Worm (Caenorhabditis elegans) whole organism, young adult: ENCODE measurements around the gene oxi-1.

Source experiments
- F33H1.4 ChIP-seq: fragments of 200-800 bp; sonication (Bioruptor generic); IDR thresholded peaks from 2 replicates; pipeline ENCODE4 v1.3.6; 2022; ENCODE audit warnings: missing genetic modification reagents, missing genetic modification characterization, missing compliant biosample characterization
- F52B5.7 ChIP-seq: sonication (generic microtip); optimal IDR thresholded peaks from 2 replicates; lab custom pipeline; 2016; ENCODE audit warnings: mild to moderate bottlenecking, missing genetic modification characterization, missing compliant biosample characterization
- F55B11.4 ChIP-seq: sonication (generic microtip); optimal IDR thresholded peaks from 2 replicates; lab custom pipeline; 2016; ENCODE audit warnings: missing compliant biosample characterization, missing genetic modification characterization, borderline replicate concordance; ENCODE audit not compliant: insufficient read depth
- Y79H2A.3 ChIP-seq: fragments of 200-800 bp; sonication (Bioruptor generic); conservative IDR thresholded peaks from 2 replicates; pipeline ENCODE4 v1.3.6; 2022; ENCODE audit warnings: missing genetic modification reagents, missing genetic modification characterization, missing compliant biosample characterization
- Y95B8A.8 ChIP-seq: fragments of 200-800 bp; sonication (Bioruptor generic); IDR thresholded peaks from 2 replicates; pipeline ENCODE4 v1.3.6; 2022; ENCODE audit warnings: missing genetic modification reagents, missing genetic modification characterization, missing compliant biosample characterization
- athp-1 ChIP-seq: sonication (generic microtip); optimal IDR thresholded peaks from 2 replicates; lab custom pipeline; 2017; ENCODE audit warnings: mild to moderate bottlenecking, missing genetic modification characterization, missing compliant biosample characterization
- attf-3 ChIP-seq: fragments of 200-800 bp; sonication (Bioruptor generic); conservative IDR thresholded peaks from 2 replicates; pipeline ENCODE4 v1.3.6; 2022; ENCODE audit warnings: missing genetic modification reagents, missing genetic modification characterization, missing compliant biosample characterization
- ceh-100 ChIP-seq: fragments of 200-800 bp; sonication (Bioruptor generic); IDR thresholded peaks from 2 replicates; pipeline ENCODE4 v1.3.6; 2022; ENCODE audit warnings: missing genetic modification reagents, missing genetic modification characterization, missing compliant biosample characterization
- dpff-1 ChIP-seq: sonication (generic microtip); optimal IDR thresholded peaks from 2 replicates; lab custom pipeline; 2017; ENCODE audit warnings: mild to moderate bottlenecking, missing genetic modification characterization, missing compliant biosample characterization
- egl-44 ChIP-seq: fragments of 200-800 bp; sonication (Bioruptor generic); IDR thresholded peaks from 2 replicates; pipeline ENCODE4 v1.3.6; 2022; ENCODE audit warnings: missing genetic modification reagents, missing genetic modification characterization, missing compliant biosample characterization
- egrh-3 ChIP-seq: fragments of 200-800 bp; sonication (Bioruptor generic); IDR thresholded peaks from 2 replicates; pipeline ENCODE4 v1.3.6; 2022; ENCODE audit warnings: missing genetic modification reagents, missing genetic modification characterization, missing compliant biosample characterization
- ets-4 ChIP-seq: fragments of 200-800 bp; sonication (Bioruptor generic); optimal IDR thresholded peaks from 2 replicates; lab custom pipeline; 2018; ENCODE audit warnings: mild to moderate bottlenecking, missing genetic modification characterization, missing compliant biosample characterization
- gei-17 ChIP-seq: fragments of 200-800 bp; sonication (Bioruptor generic); optimal IDR thresholded peaks from 2 replicates; lab custom pipeline; 2018; ENCODE audit warnings: mild to moderate bottlenecking, missing genetic modification characterization, missing compliant biosample characterization
- hmg-1.2 ChIP-seq: fragments of 200-800 bp; sonication (Bioruptor generic); IDR thresholded peaks from 2 replicates; pipeline ENCODE4 v1.3.6; 2022; ENCODE audit warnings: missing genetic modification reagents, missing genetic modification characterization, missing compliant biosample characterization
- let-607 ChIP-seq, 2 experiments: fragments of 200-800 bp in 1 of 2; sonication (Bioruptor generic) in 1 of 2; sonication (generic microtip) in 1 of 2; optimal IDR thresholded peaks; 2 replicates each; lab custom pipeline; 2016 to 2018; ENCODE audit warnings: mild to moderate bottlenecking in 2 of 2, missing compliant biosample characterization in 2 of 2, missing genetic modification characterization in 2 of 2, moderate library complexity in 2 of 2, missing genotype in 1 of 2
- lin-35 ChIP-seq, 3 experiments: fragments of 150-350 bp in 2 of 3; sonication (generic microtip) in 1 of 3; optimal IDR thresholded peaks; 2 replicates each; lab custom pipeline; 2014 to 2018; ENCODE audit warnings: missing biosample characterization in 3 of 3, missing genetic modification characterization in 3 of 3, missing genetic modification reagents in 3 of 3
- lin-40 ChIP-seq: sonication (generic microtip); optimal IDR thresholded peaks from 2 replicates; lab custom pipeline; 2016; ENCODE audit warnings: missing genetic modification characterization, mild to moderate bottlenecking, missing compliant biosample characterization, missing genotype, missing genetic modification reagents
- lin-54 ChIP-seq: fragments of 200-800 bp; sonication (Bioruptor generic); optimal IDR thresholded peaks from 2 replicates; lab custom pipeline; 2018; ENCODE audit warnings: mild to moderate bottlenecking, missing genetic modification characterization, missing compliant biosample characterization
- lir-1 ChIP-seq: fragments of 200-800 bp; sonication (Bioruptor generic); conservative IDR thresholded peaks from 2 replicates; pipeline ENCODE4 v1.3.6; 2022; ENCODE audit warnings: missing genetic modification reagents, missing genetic modification characterization, missing compliant biosample characterization
- lsl-1 ChIP-seq: fragments of 200-800 bp; sonication (Bioruptor generic); optimal IDR thresholded peaks from 2 replicates; lab custom pipeline; 2018; ENCODE audit warnings: mild to moderate bottlenecking, missing genetic modification characterization, moderate library complexity, missing compliant biosample characterization
- madf-10 ChIP-seq: sonication (generic microtip); optimal IDR thresholded peaks from 2 replicates; lab custom pipeline; 2016; ENCODE audit warnings: mild to moderate bottlenecking, missing genetic modification characterization, missing compliant biosample characterization
- madf-3 ChIP-seq: fragments of 200-800 bp; sonication (Bioruptor generic); IDR thresholded peaks from 2 replicates; pipeline ENCODE4 v1.3.6; 2022; ENCODE audit warnings: missing genetic modification reagents, missing genetic modification characterization, missing compliant biosample characterization
- madf-6 ChIP-seq: fragments of 200-800 bp; sonication (Bioruptor generic); IDR thresholded peaks from 2 replicates; pipeline ENCODE4 v1.3.6; 2022; ENCODE audit warnings: missing genetic modification reagents, missing genetic modification characterization, missing compliant biosample characterization
- mcd-1 ChIP-seq: fragments of 200-800 bp; sonication (Bioruptor generic); IDR thresholded peaks from 2 replicates; pipeline ENCODE4 v1.3.6; 2022; ENCODE audit warnings: missing genetic modification reagents, missing genetic modification characterization, missing compliant biosample characterization
- mel-28 ChIP-seq: sonication (generic microtip); optimal IDR thresholded peaks from 2 replicates; lab custom pipeline; 2016; ENCODE audit warnings: borderline replicate concordance, mild to moderate bottlenecking, missing genetic modification characterization, missing compliant biosample characterization
- mes-4 ChIP-seq: sonication (generic microtip); optimal IDR thresholded peaks from 2 replicates; lab custom pipeline; 2016; ENCODE audit warnings: missing genotype, missing genetic modification characterization, missing compliant biosample characterization
- mxl-1 ChIP-seq: sonication (generic microtip); optimal IDR thresholded peaks from 2 replicates; lab custom pipeline; 2016; ENCODE audit warnings: missing genetic modification characterization, missing compliant biosample characterization
- nfya-1 ChIP-seq: sonication (generic microtip); optimal IDR thresholded peaks from 2 replicates; lab custom pipeline; 2017; ENCODE audit warnings: antibody characterized with exemption, missing compliant biosample characterization, missing genetic modification characterization, borderline replicate concordance; ENCODE audit not compliant: insufficient read depth
- nfyb-1 ChIP-seq: fragments of 200-800 bp; sonication (Bioruptor generic); IDR thresholded peaks from 2 replicates; pipeline ENCODE4 v1.3.6; 2022; ENCODE audit warnings: missing genetic modification reagents, missing genetic modification characterization, missing compliant biosample characterization
- nhr-179 ChIP-seq: sonication (generic microtip); optimal IDR thresholded peaks from 2 replicates; lab custom pipeline; 2016; ENCODE audit warnings: mild to moderate bottlenecking, missing genetic modification characterization, missing compliant biosample characterization
- repo-1 ChIP-seq: sonication (generic microtip); optimal IDR thresholded peaks from 2 replicates; lab custom pipeline; 2017; ENCODE audit warnings: mild to moderate bottlenecking, missing genetic modification characterization, missing compliant biosample characterization
- snpc-3.4 ChIP-seq: sonication (generic microtip); optimal IDR thresholded peaks from 2 replicates; lab custom pipeline; 2017; ENCODE audit warnings: missing genetic modification characterization, mild to moderate bottlenecking, missing compliant biosample characterization, antibody characterized with exemption, moderate library complexity, missing genotype, missing genetic modification reagents
- snpc-4 ChIP-seq, 5 experiments: fragments of 150-350 bp in 1 of 5; sonication (generic microtip) in 4 of 5; optimal IDR thresholded peaks; 2 replicates each; lab custom pipeline; 2014 to 2018; ENCODE audit warnings: missing genetic modification characterization in 5 of 5, missing biosample characterization in 3 of 5, antibody characterized with exemption in 2 of 5, mild to moderate bottlenecking in 2 of 5, missing compliant biosample characterization in 2 of 5, missing genotype in 2 of 5, moderate library complexity in 2 of 5, missing genetic modification reagents in 1 of 5
- tbx-9 ChIP-seq: sonication (generic microtip); optimal IDR thresholded peaks from 2 replicates; lab custom pipeline; 2016; ENCODE audit warnings: borderline replicate concordance, missing genetic modification characterization, inconsistent platforms, missing compliant biosample characterization
- xnd-1 ChIP-seq: sonication (generic microtip); optimal IDR thresholded peaks from 2 replicates; lab custom pipeline; 2016; ENCODE audit warnings: missing genotype, missing genetic modification reagents, missing genetic modification characterization, missing compliant biosample characterization
- zfh-2 ChIP-seq: fragments of 200-800 bp; sonication (Bioruptor generic); conservative IDR thresholded peaks from 2 replicates; pipeline ENCODE4 v1.3.6; 2022; ENCODE audit warnings: missing genetic modification reagents, missing genetic modification characterization, missing compliant biosample characterization
- ztf-22 ChIP-seq: fragments of 200-800 bp; sonication (Bioruptor generic); optimal IDR thresholded peaks from 2 replicates; lab custom pipeline; 2018; ENCODE audit warnings: mild to moderate bottlenecking, missing genetic modification characterization, moderate library complexity, missing compliant biosample characterization
- ztf-26 ChIP-seq: sonication (generic microtip); optimal IDR thresholded peaks from 2 replicates; lab custom pipeline; 2017; ENCODE audit warnings: missing genetic modification characterization, missing compliant biosample characterization
- ztf-28 ChIP-seq: fragments of 200-800 bp; sonication (Bioruptor generic); IDR thresholded peaks from 2 replicates; pipeline ENCODE4 v1.3.6; 2022; ENCODE audit warnings: missing genetic modification reagents, missing genetic modification characterization, missing compliant biosample characterization
- ztf-3 ChIP-seq: fragments of 200-800 bp; sonication (Bioruptor generic); optimal IDR thresholded peaks from 2 replicates; lab custom pipeline; 2018; ENCODE audit warnings: mild to moderate bottlenecking, missing genetic modification characterization, missing compliant biosample characterization
- ztf-6 ChIP-seq: fragments of 200-800 bp; sonication (Bioruptor generic); IDR thresholded peaks from 2 replicates; pipeline ENCODE4 v1.3.6; 2022; ENCODE audit warnings: missing genetic modification reagents, missing genetic modification characterization, missing compliant biosample characterization

Gene oxi-1

ce11 chrIII:10870161-10870560, 12.1 kb downstream of the oxi-1 start:
- TF ChIP-seq madf-6 (peak; percentile 60; the same call in 1 of the 2 replicates), attf-3 (GFP tag; lab: Robert Waterston, UW) (no peak), lsl-1 (GFP tag; lab: Kevin White, UChicago) (peak; percentile 76), mes-4 (no peak), xnd-1 (peak; percentile 47), F33H1.4 (GFP tag; lab: Robert Waterston, UW) (peak; percentile 81), lin-54 (GFP tag; lab: Kevin White, UChicago) (peak; percentile 8)
- TF ChIP-seq, all 124 proteins: peak for 5

- no peak for TF ChIP-seq tbx-9 (tag; lab: Kevin White, UChicago)
- TF ChIP-seq snpc-4 (GFP tag; optimal IDR thresholded peaks at IDR 0.05; lab: Kevin White, UChicago) = no peak
- no peak for TF ChIP-seq snpc-4 (tag; optimal IDR thresholded peaks at IDR 0.05; lab: Kevin White, UChicago)
- no peak for TF ChIP-seq ztf-28 (GFP tag; lab: Robert Waterston, UW)
- no peak for TF ChIP-seq ztf-26 (tag; lab: Kevin White, UChicago)
- no peak for TF ChIP-seq nhr-179 (tag; lab: Kevin White, UChicago)
- TF ChIP-seq zfh-2 (GFP tag; lab: Robert Waterston, UW) = peak; percentile 52
- no peak for TF ChIP-seq F55B11.4 (tag; lab: Kevin White, UChicago)
- no peak for TF ChIP-seq ets-4 (GFP tag; lab: Kevin White, UChicago)
- TF ChIP-seq mcd-1 (GFP tag; lab: Robert Waterston, UW) = no peak
Measured at ce11 chrIII:10870814-10871213, 12.7 kb downstream of the oxi-1 start.

DNA sequence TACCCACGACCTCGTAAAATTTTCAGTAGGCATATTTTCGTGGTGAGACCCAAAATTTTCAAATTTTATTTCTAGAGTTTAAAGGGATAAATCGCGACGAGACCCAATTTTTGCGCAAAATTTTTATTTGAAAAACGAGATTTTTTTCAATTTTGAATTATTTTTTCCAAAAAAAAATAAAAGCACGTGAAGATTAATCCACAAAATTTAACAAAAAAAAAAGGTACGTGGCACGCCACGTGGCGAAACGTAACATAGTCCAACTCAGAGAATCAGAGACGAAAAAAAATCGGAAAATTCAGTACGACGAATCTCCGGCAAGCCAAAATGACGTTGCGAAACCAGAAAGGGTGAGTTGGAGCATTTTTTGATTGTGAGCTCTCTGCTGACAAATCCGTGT, 17.0 kb downstream of the oxi-1 start, which contains the start of gene C44B9.2:
C44B9.2 (plus strand) TSS at position 301 of the 400 bp plus-strand sequence.
- TF ChIP-seq mel-28 (tag; lab: Kevin White, UChicago) (no peak), ztf-3 (GFP tag; lab: Kevin White, UChicago) (no peak), gei-17 (GFP tag; lab: Kevin White, UChicago) (no peak), Y79H2A.3 (GFP tag; lab: Robert Waterston, UW) (no peak), ets-4 (GFP tag; lab: Kevin White, UChicago) (no peak), repo-1 (tag; lab: Kevin White, UChicago) (no peak), ceh-100 (GFP tag; lab: Robert Waterston, UW) (no peak), hmg-1.2 (GFP tag; lab: Robert Waterston, UW) (no peak), mxl-1 (no peak), madf-6 (no peak), snpc-4 (GFP tag; optimal IDR thresholded peaks at IDR 0.05; lab: Kevin White, UChicago) (no peak), snpc-4 (tag; optimal IDR thresholded peaks at IDR 0.05; lab: Kevin White, UChicago) (no peak), nhr-179 (tag; lab: Kevin White, UChicago) (no peak), xnd-1 (no peak), F52B5.7 (no peak), madf-10 (tag; lab: Kevin White, UChicago) (no peak), lin-35 (GFP tag; optimal IDR thresholded peaks at IDR 0.05; lab: Kevin White, UChicago) (no peak), attf-3 (GFP tag; lab: Robert Waterston, UW) (no peak), athp-1 (tag; lab: Kevin White, UChicago) (no peak)

- TF ChIP-seq ztf-22 (GFP tag; lab: Kevin White, UChicago) (no peak), lin-40 (tag; lab: Kevin White, UChicago) (no peak), egrh-3 (no peak), ztf-6 (GFP tag; lab: Robert Waterston, UW) (no peak), lin-54 (GFP tag; lab: Kevin White, UChicago) (peak; percentile 81), nfyb-1 (GFP tag; lab: Robert Waterston, UW) (no peak), nfya-1 (tag; lab: Kevin White, UChicago) (no peak), xnd-1 (peak; percentile 99), madf-6 (peak; percentile 99), snpc-3.4 (tag; lab: Kevin White, UChicago) (peak; percentile 69), dpff-1 (tag; lab: Kevin White, UChicago) (no peak), Y95B8A.8 (GFP tag; lab: Robert Waterston, UW) (peak; percentile 68; the same call in 1 of the 2 replicates), let-607 (tag; optimal IDR thresholded peaks at IDR 0.05; lab: Kevin White, UChicago) (no peak), madf-3 (no peak), lir-1 (GFP tag; lab: Robert Waterston, UW) (peak; percentile 25; the same call in 1 of the 2 replicates), egl-44 (GFP tag; lab: Robert Waterston, UW) (no peak), gei-17 (GFP tag; lab: Kevin White, UChicago) (no peak), lin-35 (GFP tag; optimal IDR thresholded peaks at IDR 0.05; lab: Kevin White, UChicago) (no peak), F52B5.7 (no peak)
Measured at ce11 chrIII:10877542-10877941, 19.5 kb downstream of the oxi-1 start.
